Worm (Caenorhabditis elegans) whole organism, L2 larva: Measurements from ENCODE around the gene lgg-3.

Experiments
- ama-1 ChIP-seq: fragments of 150-350 bp; optimal IDR thresholded peaks from 2 replicates; lab custom pipeline; 2018; ENCODE audit warnings: inconsistent platforms
- nhr-12 ChIP-seq: fragments of 150-350 bp; optimal IDR thresholded peaks from 2 replicates; lab custom pipeline; 2014; ENCODE audit warnings: missing biosample characterization, missing genetic modification characterization
- nhr-23 ChIP-seq: fragments of 150-350 bp; optimal IDR thresholded peaks from 2 replicates; lab custom pipeline; 2014; ENCODE audit warnings: missing biosample characterization, missing genetic modification reagents, missing genetic modification characterization
- nhr-77 ChIP-seq: fragments of 150-350 bp; optimal IDR thresholded peaks from 2 replicates; lab custom pipeline; 2014; ENCODE audit warnings: missing biosample characterization, missing genetic modification characterization

ce11 chrIII:5720266-5721019 is 22.6 kb upstream of the lgg-3 start:
- TF ChIP-seq ama-1: no peak
- TF ChIP-seq nhr-77 (tag; lab: Kevin White, UChicago): no peak
- no peak for TF ChIP-seq nhr-23 (tag; lab: Kevin White, UChicago)
- TF ChIP-seq nhr-12 (tag; lab: Kevin White, UChicago): no peak
